Worm (Caenorhabditis elegans) whole organism, midembryonic: ENCODE measurements around the gene cec-5.

Experiments
- T22C8.4 ChIP-seq: fragments of 200-800 bp; sonication (Bioruptor generic); IDR thresholded peaks from 2 replicates; pipeline ENCODE4 v1.3.6; 2022; ENCODE audit warnings: missing genetic modification characterization, missing compliant biosample characterization
- cog-1 ChIP-seq: sonication (generic microtip); optimal IDR thresholded peaks from 2 replicates; lab custom pipeline; 2016; ENCODE audit warnings: missing genetic modification characterization, missing compliant biosample characterization
- flt-1 ChIP-seq: fragments of 200-800 bp; sonication (Bioruptor generic); IDR thresholded peaks from 2 replicates; pipeline ENCODE4 v1.3.6; 2022; ENCODE audit warnings: missing genetic modification characterization, missing compliant biosample characterization
- klf-2 ChIP-seq: fragments of 200-800 bp; sonication (Bioruptor generic); conservative IDR thresholded peaks from 2 replicates; pipeline ENCODE4 v1.3.6; 2022; ENCODE audit warnings: missing genetic modification reagents, missing genetic modification characterization, missing compliant biosample characterization
- med-1 ChIP-seq: sonication (generic microtip); optimal IDR thresholded peaks from 2 replicates; lab custom pipeline; 2017; ENCODE audit warnings: missing genetic modification characterization, mild to moderate bottlenecking, missing compliant biosample characterization, antibody characterized with exemption, missing genetic modification reagents; ENCODE audit not compliant: insufficient read depth
- ref-1 ChIP-seq: fragments of 200-800 bp; sonication (Bioruptor generic); conservative IDR thresholded peaks from 2 replicates; pipeline ENCODE4 v1.3.6; 2022; ENCODE audit warnings: missing genetic modification reagents, missing genetic modification characterization, missing compliant biosample characterization
- tab-1 ChIP-seq: fragments of 200-800 bp; sonication (Bioruptor generic); IDR thresholded peaks from 2 replicates; pipeline ENCODE4 v1.3.6; 2022; ENCODE audit warnings: missing genetic modification characterization, missing compliant biosample characterization
- ztf-23 ChIP-seq: fragments of 200-800 bp; sonication (Bioruptor generic); IDR thresholded peaks from 2 replicates; pipeline ENCODE4 v1.3.6; 2022; ENCODE audit warnings: missing genetic modification reagents, missing genetic modification characterization, missing compliant biosample characterization
- ztf-29 ChIP-seq: fragments of 200-800 bp; sonication (Bioruptor generic); IDR thresholded peaks from 2 replicates; pipeline ENCODE4 v1.3.6; 2022; ENCODE audit warnings: missing genetic modification reagents, missing genetic modification characterization, missing compliant biosample characterization

Gene cec-5

ce11 chrIV:7580062-7580614, at the start of gene cec-5, which contains the start of gene nol-10:
Gene cec-5, minus strand, starts transcription at chrIV:7580112.
Gene nol-10, plus strand, starts transcription at chrIV:7580597.
- TF ChIP-seq ref-1 (GFP tag; lab: Robert Waterston, UW) (no peak), cog-1 (tag; lab: Kevin White, UChicago) (peak; percentile 70), flt-1 (GFP tag; lab: Robert Waterston, UW) (peak; percentile 45; the same call in 1 of the 2 replicates)

ce11 chrIV:7628942-7629341, 49.0 kb upstream of the cec-5 start, which contains the start of gene F45E4.5:
Gene F45E4.5, minus strand, starts transcription at chrIV:7629042.
- TF ChIP-seq flt-1 (GFP tag; lab: Robert Waterston, UW) (no peak), ref-1 (GFP tag; lab: Robert Waterston, UW) (no peak), tab-1 (GFP tag; lab: Robert Waterston, UW) (no peak), T22C8.4 (GFP tag; lab: Robert Waterston, UW) (no peak), klf-2 (no peak), ztf-29 (GFP tag; lab: Robert Waterston, UW) (no peak), ztf-23 (no peak), med-1 (GFP tag; lab: Kevin White, UChicago) (no peak), cog-1 (tag; lab: Kevin White, UChicago) (no peak)

- TF ChIP-seq ztf-23 (no peak), flt-1 (GFP tag; lab: Robert Waterston, UW) (no peak), med-1 (GFP tag; lab: Kevin White, UChicago) (no peak), T22C8.4 (GFP tag; lab: Robert Waterston, UW) (no peak), ref-1 (GFP tag; lab: Robert Waterston, UW) (no peak), cog-1 (tag; lab: Kevin White, UChicago) (no peak), tab-1 (GFP tag; lab: Robert Waterston, UW) (no peak), ztf-29 (GFP tag; lab: Robert Waterston, UW) (no peak), klf-2 (no peak)
Measured at ce11 chrIV:7623868-7624267, 44.0 kb upstream of the cec-5 start.

- TF ChIP-seq flt-1 (GFP tag; lab: Robert Waterston, UW) = no peak
- no peak for TF ChIP-seq ztf-23
- no peak for TF ChIP-seq klf-2
- no peak for TF ChIP-seq ztf-29 (GFP tag; lab: Robert Waterston, UW)
- no peak for TF ChIP-seq ref-1 (GFP tag; lab: Robert Waterston, UW)
- TF ChIP-seq med-1 (GFP tag; lab: Kevin White, UChicago) = no peak
- no peak for TF ChIP-seq tab-1 (GFP tag; lab: Robert Waterston, UW)
- TF ChIP-seq cog-1 (tag; lab: Kevin White, UChicago) = no peak
- TF ChIP-seq T22C8.4 (GFP tag; lab: Robert Waterston, UW) = no peak
Measured at ce11 chrIV:7623078-7623477, 43.2 kb upstream of the cec-5 start.

- TF ChIP-seq ztf-23 (no peak), klf-2 (no peak), med-1 (GFP tag; lab: Kevin White, UChicago) (no peak), flt-1 (GFP tag; lab: Robert Waterston, UW) (no peak), ref-1 (GFP tag; lab: Robert Waterston, UW) (no peak), tab-1 (GFP tag; lab: Robert Waterston, UW) (no peak), ztf-29 (GFP tag; lab: Robert Waterston, UW) (no peak), cog-1 (tag; lab: Kevin White, UChicago) (no peak), T22C8.4 (GFP tag; lab: Robert Waterston, UW) (no peak)
Measured at ce11 chrIV:7620450-7620849, 40.5 kb upstream of the cec-5 start.

- TF ChIP-seq ztf-23 (no peak), ref-1 (GFP tag; lab: Robert Waterston, UW) (no peak), med-1 (GFP tag; lab: Kevin White, UChicago) (no peak), tab-1 (GFP tag; lab: Robert Waterston, UW) (no peak), klf-2 (no peak)
Measured at ce11 chrIV:7619261-7619660, 39.3 kb upstream of the cec-5 start.

ce11 chrIV:7612523-7612922, 32.6 kb upstream of the cec-5 start:
- TF ChIP-seq cog-1 (tag; lab: Kevin White, UChicago) = no peak
- no peak for TF ChIP-seq klf-2
- no peak for TF ChIP-seq flt-1 (GFP tag; lab: Robert Waterston, UW)

ce11 chrIV:7611396-7611795, 31.5 kb upstream of the cec-5 start:
- TF ChIP-seq flt-1 (GFP tag; lab: Robert Waterston, UW) = no peak
- TF ChIP-seq ztf-23 = 0 out of 2 replicates have a peak, but pooled peaks have one; percentile 23

ce11 chrIV:7608111-7608510, 28.2 kb upstream of the cec-5 start:
- no peak for TF ChIP-seq cog-1 (tag; lab: Kevin White, UChicago)

- TF ChIP-seq klf-2 = no peak
Measured at ce11 chrIV:7605413-7605812, 25.5 kb upstream of the cec-5 start.

ce11 chrIV:7588631-7589030, 8.7 kb upstream of the cec-5 start, which contains the start of gene cla-1:
Gene cla-1, plus strand, starts transcription at chrIV:7588931.
- TF ChIP-seq flt-1 (GFP tag; lab: Robert Waterston, UW) (no peak), med-1 (GFP tag; lab: Kevin White, UChicago) (no peak), klf-2 (no peak), ref-1 (GFP tag; lab: Robert Waterston, UW) (no peak)
